Fruit fly (Drosophila melanogaster) Kc167 (cell line): Measurements from ENCODE around the gene CG6937.

Experiments
- Myc ChIP-seq: fragments of >200 bp; optimal IDR thresholded peaks from 2 replicates; lab custom pipeline; 2017; ENCODE audit warnings: missing external identifiers
- Sin3A ChIP-seq: fragments of >200 bp; optimal IDR thresholded peaks from 2 replicates; lab custom pipeline; 2018; ENCODE audit warnings: missing external identifiers
- h ChIP-seq: fragments of >200 bp; optimal IDR thresholded peaks from 3 replicates; lab custom pipeline; 2018; ENCODE audit warnings: missing external identifiers
- psq ChIP-seq: fragments of >200 bp; optimal IDR thresholded peaks from 2 replicates; lab custom pipeline; 2017; ENCODE audit warnings: missing external identifiers
- ttk ChIP-seq: sonication (Bioruptor generic); optimal IDR thresholded peaks from 2 replicates; lab custom pipeline; 2017; ENCODE audit warnings: missing external identifiers

DNA sequence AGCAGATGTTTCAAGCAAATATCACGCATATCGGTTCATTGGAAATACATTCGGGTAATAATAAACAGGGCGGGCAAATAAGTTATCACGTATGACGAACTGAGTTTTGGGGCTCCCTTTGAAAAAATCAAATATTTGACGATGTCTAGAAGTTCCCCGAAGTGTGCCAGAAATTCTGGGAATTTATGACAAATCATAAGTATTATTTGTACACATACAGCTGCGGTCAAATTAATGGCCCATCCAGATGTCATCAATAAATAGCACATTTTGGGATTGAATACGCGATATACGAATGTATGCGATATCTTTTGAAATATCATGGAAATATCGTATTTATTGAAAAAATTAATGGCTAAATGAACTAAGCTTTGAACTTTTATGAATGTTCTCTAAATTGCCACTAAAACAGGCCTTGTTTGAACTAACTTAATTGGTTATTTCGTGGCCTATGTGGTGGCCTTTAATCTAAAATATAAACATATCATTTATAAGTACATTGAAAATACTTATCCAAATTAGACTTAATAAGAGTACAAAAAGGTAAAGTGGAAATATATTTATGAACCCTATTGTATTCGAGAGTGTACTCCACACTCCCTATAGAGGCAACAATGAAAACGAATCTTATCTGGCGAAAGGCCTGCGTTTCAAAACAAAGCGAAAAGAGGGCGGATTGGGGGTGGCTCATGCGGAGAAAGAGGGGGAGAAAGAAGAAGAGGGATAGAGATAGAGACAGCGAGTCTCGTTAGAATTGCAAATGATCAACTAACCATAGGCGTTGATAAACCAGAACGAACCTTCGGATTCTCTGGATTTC lies 41.2 kb downstream of the CG6937 start:
- TF ChIP-seq psq (no peak), ttk (lab: Kevin White, UChicago) (no peak), Myc (lab: Kevin White, UChicago) (no peak), Sin3A (lab: Kevin White, UChicago) (no peak), h (lab: Kevin White, UChicago) (no peak)
